Worm (Caenorhabditis elegans): ENCODE measurements around the gene pho-13.

DNA sequence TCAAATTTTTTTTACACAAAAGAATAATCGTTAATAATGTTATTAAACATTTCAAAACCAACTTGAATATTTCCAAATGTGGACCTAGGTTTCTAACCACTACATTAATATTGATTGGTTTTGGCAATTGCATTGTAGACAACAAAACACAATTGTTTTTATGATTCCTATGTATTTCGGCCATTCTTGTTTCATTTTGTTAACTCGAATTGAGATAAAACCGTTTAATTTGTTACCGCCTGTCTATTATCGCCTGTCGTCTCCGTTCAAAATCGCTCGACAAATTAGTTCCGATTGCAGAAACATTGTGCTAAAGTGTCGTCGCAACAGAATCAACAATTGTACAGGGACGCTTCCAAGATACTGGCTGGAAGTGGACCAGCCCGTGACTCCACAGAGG lies 36.1 kb downstream of the pho-13 start, which contains the start of gene let-19:
- TF ChIP-seq nhr-76 (tag; optimal IDR thresholded peaks at IDR 0.05), result no peak
- no peak for TF ChIP-seq unc-39 (tag; optimal IDR thresholded peaks at IDR 0.05)
- no peak for TF ChIP-seq ceh-16 (tag; optimal IDR thresholded peaks at IDR 0.05)
- TF ChIP-seq nhr-237 (tag; optimal IDR thresholded peaks at IDR 0.05), result no peak
